Fruit fly (Drosophila melanogaster): Measurements from ENCODE around the gene CG7384.

The CG7384 gene

DNA sequence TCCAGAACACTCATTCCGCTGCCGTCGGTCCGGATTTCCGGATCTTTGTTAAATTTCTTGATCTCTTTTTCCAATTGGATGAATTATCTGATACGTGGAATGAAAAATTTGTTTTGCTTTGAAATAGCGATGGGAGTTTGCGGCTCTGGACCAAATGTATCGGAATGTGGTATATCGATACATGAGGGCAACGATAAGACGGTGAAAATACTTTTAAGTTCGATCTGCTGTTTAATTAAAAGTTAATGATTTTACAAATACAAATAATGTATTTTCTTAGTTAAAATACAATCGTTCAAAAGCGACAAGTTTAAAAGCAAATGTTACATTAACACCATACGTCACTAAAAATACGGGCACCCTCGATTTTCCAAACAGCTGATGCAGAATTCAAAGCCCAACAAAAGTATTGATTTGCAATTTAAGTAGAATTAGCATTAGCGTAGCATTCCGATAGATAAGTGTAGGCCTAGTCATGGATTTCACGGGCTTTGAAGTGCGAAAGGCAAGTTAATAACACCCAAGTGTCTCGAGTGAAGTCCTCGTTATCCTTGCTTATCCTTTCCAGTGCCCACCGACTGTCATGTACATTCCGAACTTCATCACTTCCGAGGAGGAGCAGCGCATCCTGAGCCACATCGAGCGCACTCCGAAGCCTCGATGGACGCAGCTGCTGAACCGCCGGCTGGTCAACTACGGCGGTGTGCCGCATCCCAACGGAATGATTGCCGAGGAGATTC lies 21.6 kb downstream of the CG7384 start, which contains the start of the genes Cog4 and CG6144 (continued):
- TF ChIP-seq amos (GFP tag; IDR thresholded peaks at IDR 0.05; ENCODE audit: partially characterized antibody) (peak; percentile 77), Stat92E (GFP tag; optimal IDR thresholded peaks at IDR 0.05) (no peak), CG14710 (tag; optimal IDR thresholded peaks at IDR 0.05) (peak; percentile 61), CG17361 (GFP tag; IDR thresholded peaks at IDR 0.05) (no peak), Lpt (GFP tag; optimal IDR thresholded peaks at IDR 0.05) (no peak), stwl (tag; optimal IDR thresholded peaks at IDR 0.05) (peak; percentile 34), otp (GFP tag; IDR thresholded peaks at IDR 0.05) (0 out of 3 replicates have a peak, but pooled peaks have one; percentile 8), Hr51 (GFP tag; optimal IDR thresholded peaks at IDR 0.05) (no peak), CG3838 (GFP tag; optimal IDR thresholded peaks at IDR 0.05) (no peak), Meics (GFP tag; optimal IDR thresholded peaks at IDR 0.05) (no peak), nmo (GFP tag; optimal IDR thresholded peaks at IDR 0.05) (peak; percentile 83), phol (tag; optimal IDR thresholded peaks at IDR 0.05) (peak; percentile 48), vnd (GFP tag; IDR thresholded peaks at IDR 0.05; ENCODE audit: partially characterized antibody) (peak; percentile 68), D19B (GFP tag; optimal IDR thresholded peaks at IDR 0.05) (no peak), CG6175 (GFP tag; IDR thresholded peaks at IDR 0.05) (no peak), Fer3 (tag; optimal IDR thresholded peaks at IDR 0.05) (no peak), CG12236 (GFP tag; optimal IDR thresholded peaks at IDR 0.05) (no peak), chm (GFP tag; IDR thresholded peaks at IDR 0.05) (no peak), Hmx (GFP tag; optimal IDR thresholded peaks at IDR 0.05) (peak; percentile 41), Deaf1 (tag; optimal IDR thresholded peaks at IDR 0.05) (no peak), ci (GFP tag; IDR thresholded peaks at IDR 0.05) (0 out of 3 replicates have a peak, but pooled peaks have one; percentile 34), scrt (GFP tag; optimal IDR thresholded peaks at IDR 0.05) (no peak), bcd (GFP tag; optimal IDR thresholded peaks at IDR 0.05) (no peak), sisA (GFP tag; IDR thresholded peaks at IDR 0.05) (peak; percentile 21; the same call in 1 of the 2 replicates), jigr1 (GFP tag; IDR thresholded peaks at IDR 0.05) (no peak), insv (GFP tag; optimal IDR thresholded peaks at IDR 0.05) (peak in 1 of 2 experiments; percentile 86), CG12391 (tag; optimal IDR thresholded peaks at IDR 0.05) (peak; percentile 54), CG8944 (GFP tag; optimal IDR thresholded peaks at IDR 0.05) (no peak), CG2120 (GFP tag; optimal IDR thresholded peaks at IDR 0.05) (peak; percentile 54), pita (GFP tag; optimal IDR thresholded peaks at IDR 0.05) (no peak), kah (GFP tag; optimal IDR thresholded peaks at IDR 0.05) (no peak), CG12299 (tag; optimal IDR thresholded peaks at IDR 0.05) (no peak), B-H1 (GFP tag; IDR thresholded peaks at IDR 0.05) (no peak), tap (tag; optimal IDR thresholded peaks at IDR 0.05) (no peak), CG11504 (tag; optimal IDR thresholded peaks at IDR 0.05) (no peak), cato (GFP tag; optimal IDR thresholded peaks at IDR 0.05; ENCODE audit: borderline replicate concordance) (no peak), ssp (GFP tag; IDR thresholded peaks at IDR 0.05) (no peak), Mes4 (GFP tag; optimal IDR thresholded peaks at IDR 0.05) (no peak), Fer2 (tag; optimal IDR thresholded peaks at IDR 0.05) (no peak), az2 (GFP tag; optimal IDR thresholded peaks at IDR 0.05) (peak; percentile 9), CG34422 (GFP tag; IDR thresholded peaks at IDR 0.05) (peak; percentile 55; the same call in 1 of the 3 replicates), CG17385 (GFP tag; optimal IDR thresholded peaks at IDR 0.05) (no peak), CG12744 (GFP tag; optimal IDR thresholded peaks at IDR 0.05) (no peak), BEAF-32 (GFP tag; optimal IDR thresholded peaks at IDR 0.05) (peak; percentile 78), gfzf (GFP tag; optimal IDR thresholded peaks at IDR 0.05) (peak; percentile 56), D (optimal IDR thresholded peaks at IDR 0.05) (no peak), D (GFP tag; optimal IDR thresholded peaks at IDR 0.05) (no peak), ara (GFP tag; IDR thresholded peaks at IDR 0.05) (no peak), CG8388 (GFP tag; optimal IDR thresholded peaks at IDR 0.05) (no peak)
